Fruit fly (Drosophila melanogaster): ENCODE results near the gene Gr93b.

Gene Gr93b

DNA sequence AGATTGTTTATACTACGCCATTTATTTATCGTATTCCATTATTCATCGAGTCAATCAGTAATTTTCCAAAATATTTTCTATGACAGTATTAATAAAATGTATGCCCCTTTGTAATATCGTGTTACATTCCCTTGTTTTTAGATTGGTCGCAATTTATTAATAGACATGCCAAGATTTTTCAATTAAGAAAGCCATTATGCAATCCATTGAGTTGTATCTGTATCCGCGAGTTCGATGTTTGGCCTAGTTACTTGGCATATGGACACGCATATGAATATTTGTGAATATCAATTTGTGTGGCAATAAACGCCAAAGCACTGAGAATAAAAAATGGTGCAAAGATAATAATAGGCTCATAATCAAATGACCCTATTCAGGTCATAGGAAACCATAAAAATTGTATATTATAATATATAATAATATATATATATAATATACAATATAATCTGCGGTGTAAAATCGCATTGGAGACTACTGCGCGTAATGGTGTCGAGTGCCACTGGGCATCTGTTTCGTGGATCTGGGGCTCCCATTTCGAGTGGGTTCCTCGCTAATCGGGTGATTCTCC is 20.3 kb upstream of the Gr93b start (continued):
- TF ChIP-seq CG2120 (GFP tag; optimal IDR thresholded peaks at IDR 0.05): no peak
- TF ChIP-seq Hr3 (GFP tag; optimal IDR thresholded peaks at IDR 0.05): no peak
- TF ChIP-seq CG32772 (GFP tag; IDR thresholded peaks at IDR 0.05): no peak
- TF ChIP-seq al (GFP tag; IDR thresholded peaks at IDR 0.05): no peak
- no peak for TF ChIP-seq HLH3B (GFP tag; IDR thresholded peaks at IDR 0.05)
- TF ChIP-seq dimm (GFP tag; IDR thresholded peaks at IDR 0.05): no peak
- no peak for TF ChIP-seq CG7963 (GFP tag; IDR thresholded peaks at IDR 0.05; ENCODE audit: partially characterized antibody)
- TF ChIP-seq CG6813 (GFP tag; optimal IDR thresholded peaks at IDR 0.05): peak; percentile 5
- peak; percentile 30; the same call in 1 of the 3 replicates for TF ChIP-seq tgo (GFP tag; IDR thresholded peaks at IDR 0.05)
- no peak for TF ChIP-seq CG17385 (GFP tag; optimal IDR thresholded peaks at IDR 0.05)
- peak in 1 of 2 experiments; percentile 64 for TF ChIP-seq Hr51 (GFP tag; optimal IDR thresholded peaks at IDR 0.05)
- no peak for TF ChIP-seq lab (GFP tag; optimal IDR thresholded peaks at IDR 0.05)
- no peak for TF ChIP-seq CG1647 (GFP tag; optimal IDR thresholded peaks at IDR 0.05)
- no peak; the same call in 1 of the 2 replicates for TF ChIP-seq E2f2 (GFP tag; IDR thresholded peaks at IDR 0.05)
- no peak for TF ChIP-seq Dref (GFP tag; IDR thresholded peaks at IDR 0.05)
- no peak for TF ChIP-seq fd64A (GFP tag; optimal IDR thresholded peaks at IDR 0.05)
- peak; percentile 28 for TF ChIP-seq CG18262 (tag; optimal IDR thresholded peaks at IDR 0.05)
- TF ChIP-seq CG11398 (GFP tag; optimal IDR thresholded peaks at IDR 0.05): no peak
- TF ChIP-seq tup (GFP tag; optimal IDR thresholded peaks at IDR 0.05): no peak
- TF ChIP-seq Eip74EF (GFP tag; optimal IDR thresholded peaks at IDR 0.05): no peak
- no peak for TF ChIP-seq scrt (GFP tag; optimal IDR thresholded peaks at IDR 0.05)
- TF ChIP-seq B-H1 (GFP tag; IDR thresholded peaks at IDR 0.05): no peak
- TF ChIP-seq CG13894 (tag; optimal IDR thresholded peaks at IDR 0.05): no peak
- TF ChIP-seq cato (GFP tag; optimal IDR thresholded peaks at IDR 0.05; ENCODE audit: borderline replicate concordance): no peak
- TF ChIP-seq CG10959 (GFP tag; IDR thresholded peaks at IDR 0.05): no peak

DNA sequence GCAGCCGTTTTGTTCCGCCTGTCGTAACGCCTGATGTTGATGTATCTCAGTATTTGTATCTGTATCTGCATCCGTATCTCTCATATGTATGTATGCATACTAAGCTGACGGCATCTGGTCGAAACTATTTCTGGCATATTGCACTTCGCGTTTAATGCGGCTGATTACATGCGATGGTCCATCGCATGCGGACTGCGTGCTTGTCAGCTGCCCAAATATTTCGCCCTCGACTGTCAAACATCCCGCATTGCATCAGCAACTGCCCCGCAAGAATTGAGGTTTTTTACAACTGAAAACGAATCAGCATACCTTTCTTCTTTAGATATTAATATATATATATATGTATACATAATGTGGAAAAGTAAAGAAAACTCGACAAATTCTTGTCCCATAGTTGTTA is 19.3 kb upstream of the Gr93b start:
- peak; percentile 7 for TF ChIP-seq CG11504 (tag; optimal IDR thresholded peaks at IDR 0.05)
- no peak for TF ChIP-seq Oli (tag; optimal IDR thresholded peaks at IDR 0.05)
- peak; percentile 80 for TF ChIP-seq CG15073 (GFP tag; optimal IDR thresholded peaks at IDR 0.05)
- no peak for TF ChIP-seq CG1024 (GFP tag; IDR thresholded peaks at IDR 0.05)
- no peak for TF ChIP-seq B-H1 (GFP tag; IDR thresholded peaks at IDR 0.05)
- no peak for TF ChIP-seq CG1832 (GFP tag; optimal IDR thresholded peaks at IDR 0.05)
- TF ChIP-seq TFAM (GFP tag; optimal IDR thresholded peaks at IDR 0.05): no peak
- no peak for TF ChIP-seq dan (GFP tag; IDR thresholded peaks at IDR 0.05)
- TF ChIP-seq org-1 (GFP tag; optimal IDR thresholded peaks at IDR 0.05): no peak
- no peak for TF ChIP-seq CG14667 (GFP tag; IDR thresholded peaks at IDR 0.05)
- TF ChIP-seq pum (GFP tag; optimal IDR thresholded peaks at IDR 0.05): no peak
- TF ChIP-seq CG32767 (GFP tag; IDR thresholded peaks at IDR 0.05): no peak
- TF ChIP-seq CG4282 (GFP tag; optimal IDR thresholded peaks at IDR 0.05): no peak
- TF ChIP-seq Elba2 (GFP tag; optimal IDR thresholded peaks at IDR 0.05): no peak
- TF ChIP-seq CG34376 (GFP tag; optimal IDR thresholded peaks at IDR 0.05): no peak
- TF ChIP-seq onecut (GFP tag; IDR thresholded peaks at IDR 0.05): no peak
- TF ChIP-seq CG31441 (GFP tag; IDR thresholded peaks at IDR 0.05): no peak
- no peak for TF ChIP-seq Drgx (GFP tag; IDR thresholded peaks at IDR 0.05)
- no peak for TF ChIP-seq CG30020 (tag; optimal IDR thresholded peaks at IDR 0.05)
- no peak for TF ChIP-seq CG9817 (tag; optimal IDR thresholded peaks at IDR 0.05)
- no peak for TF ChIP-seq CG13624 (GFP tag; optimal IDR thresholded peaks at IDR 0.05)
- no peak for TF ChIP-seq CG15269 (tag; optimal IDR thresholded peaks at IDR 0.05)
- no peak for TF ChIP-seq twi (tag; optimal IDR thresholded peaks at IDR 0.05)
- no peak for TF ChIP-seq CG1602 (GFP tag; optimal IDR thresholded peaks at IDR 0.05)
- TF ChIP-seq CG8478 (optimal IDR thresholded peaks at IDR 0.05): no peak
- TF ChIP-seq HLH4C (GFP tag; IDR thresholded peaks at IDR 0.05; ENCODE audit: partially characterized antibody): no peak
- peak; percentile 3 for TF ChIP-seq Sox100B (GFP tag; optimal IDR thresholded peaks at IDR 0.05)
- TF ChIP-seq CG10321 (GFP tag; IDR thresholded peaks at IDR 0.05): no peak
